Worm (Caenorhabditis elegans): ENCODE measurements around the gene F58H7.1.

F58H7.1 gene

ce11 chrIV:971122-971521, 35.5 kb upstream of the F58H7.1 start:
- no peak for TF ChIP-seq ceh-34 (tag; optimal IDR thresholded peaks at IDR 0.05)
- TF ChIP-seq dve-1 (tag; optimal IDR thresholded peaks at IDR 0.05): no peak
- no peak for TF ChIP-seq fkh-6 (tag; optimal IDR thresholded peaks at IDR 0.05)
- no peak for TF ChIP-seq eyg-1 (tag; optimal IDR thresholded peaks at IDR 0.05)
- TF ChIP-seq ama-1 (optimal IDR thresholded peaks at IDR 0.05): no peak
- TF ChIP-seq nhr-232 (tag; optimal IDR thresholded peaks at IDR 0.05): no peak

ce11 chrIV:961862-962261, 26.2 kb upstream of the F58H7.1 start:
- peak; percentile 81 for TF ChIP-seq unc-42 (tag; optimal IDR thresholded peaks at IDR 0.05)
- TF ChIP-seq syd-9 (tag; optimal IDR thresholded peaks at IDR 0.05): no peak
- TF ChIP-seq ztf-16 (tag; optimal IDR thresholded peaks at IDR 0.05): no peak
- no peak for TF ChIP-seq hlh-30 (tag; optimal IDR thresholded peaks at IDR 0.05; ENCODE audit: insufficient read depth)
- TF ChIP-seq sdc-2 (tag; optimal IDR thresholded peaks at IDR 0.05): no peak
- no peak for TF ChIP-seq hlh-8 (tag; optimal IDR thresholded peaks at IDR 0.05)
- TF ChIP-seq tbx-2 (tag; optimal IDR thresholded peaks at IDR 0.05): no peak

ce11 chrIV:960177-960576, 24.6 kb upstream of the F58H7.1 start:
- TF ChIP-seq nfya-1 (tag; optimal IDR thresholded peaks at IDR 0.05) (no peak), unc-86 (tag; optimal IDR thresholded peaks at IDR 0.05) (no peak), elt-2 (tag; optimal IDR thresholded peaks at IDR 0.05) (no peak), zip-5 (tag; optimal IDR thresholded peaks at IDR 0.05) (no peak), che-1 (tag; optimal IDR thresholded peaks at IDR 0.05) (no peak), F13H6.1 (tag; optimal IDR thresholded peaks at IDR 0.05) (no peak), gmeb-2 (tag; optimal IDR thresholded peaks at IDR 0.05) (no peak), ets-4 (tag; optimal IDR thresholded peaks at IDR 0.05) (no peak), npax-4 (tag; optimal IDR thresholded peaks at IDR 0.05) (no peak)

ce11 chrIV:959221-959620, 23.6 kb upstream of the F58H7.1 start, which contains the start of gene plx-1:
Gene plx-1 (plus strand): TSS chrIV:959521.
- TF ChIP-seq pqm-1 (tag; optimal IDR thresholded peaks at IDR 0.05): no peak

ce11 chrIV:957820-958219, 22.2 kb upstream of the F58H7.1 start:
- TF ChIP-seq ceh-31 (tag; optimal IDR thresholded peaks at IDR 0.05): peak; percentile 62
- no peak for TF ChIP-seq lin-11 (tag; optimal IDR thresholded peaks at IDR 0.05)
- no peak for TF ChIP-seq pros-1 (tag; optimal IDR thresholded peaks at IDR 0.05)
- TF ChIP-seq pha-2 (tag; optimal IDR thresholded peaks at IDR 0.05): no peak
- no peak for TF ChIP-seq unc-42 (tag; optimal IDR thresholded peaks at IDR 0.05)
- no peak for TF ChIP-seq fkh-6 (tag; optimal IDR thresholded peaks at IDR 0.05)
- TF ChIP-seq hlh-30 (tag; optimal IDR thresholded peaks at IDR 0.05; ENCODE audit: insufficient read depth): peak; percentile 90
- TF ChIP-seq fax-1 (tag; optimal IDR thresholded peaks at IDR 0.05): no peak
- no peak for TF ChIP-seq zip-5 (tag; optimal IDR thresholded peaks at IDR 0.05)
- peak; percentile 36 for TF ChIP-seq dve-1 (tag; optimal IDR thresholded peaks at IDR 0.05)
- TF ChIP-seq odd-2 (tag; optimal IDR thresholded peaks at IDR 0.05): no peak
- no peak for TF ChIP-seq ets-4 (tag; optimal IDR thresholded peaks at IDR 0.05)
- no peak for TF ChIP-seq pha-4 (tag; optimal IDR thresholded peaks at IDR 0.05)
- no peak for TF ChIP-seq ceh-2 (tag; optimal IDR thresholded peaks at IDR 0.05)
- no peak for TF ChIP-seq gmeb-2 (tag; optimal IDR thresholded peaks at IDR 0.05)
- no peak for TF ChIP-seq che-1 (tag; optimal IDR thresholded peaks at IDR 0.05)
- TF ChIP-seq ahr-1 (tag; optimal IDR thresholded peaks at IDR 0.05): no peak
- TF ChIP-seq tbx-2 (tag; optimal IDR thresholded peaks at IDR 0.05): peak; percentile 61
- TF ChIP-seq C08G9.2 (tag; optimal IDR thresholded peaks at IDR 0.05): no peak
- TF ChIP-seq mec-3 (tag; optimal IDR thresholded peaks at IDR 0.05; ENCODE audit: borderline replicate concordance): no peak
- TF ChIP-seq ref-2 (tag; optimal IDR thresholded peaks at IDR 0.05): no peak
- TF ChIP-seq eyg-1 (tag; optimal IDR thresholded peaks at IDR 0.05): no peak
- TF ChIP-seq K02D7.2 (tag; optimal IDR thresholded peaks at IDR 0.05): no peak
- no peak for TF ChIP-seq tbx-7 (tag; optimal IDR thresholded peaks at IDR 0.05)
- TF ChIP-seq ceh-34 (tag; optimal IDR thresholded peaks at IDR 0.05): peak; percentile 2
- no peak for TF ChIP-seq ceh-19 (GFP tag; optimal IDR thresholded peaks at IDR 0.05)
- peak; percentile 55 for TF ChIP-seq ceh-18 (tag; optimal IDR thresholded peaks at IDR 0.05)
- no peak for TF ChIP-seq npax-4 (tag; optimal IDR thresholded peaks at IDR 0.05)
- no peak for TF ChIP-seq madf-2 (tag; optimal IDR thresholded peaks at IDR 0.05)
- TF ChIP-seq ceh-9 (tag; optimal IDR thresholded peaks at IDR 0.05): no peak
- TF ChIP-seq unc-55 (GFP tag; optimal IDR thresholded peaks at IDR 0.05): peak; percentile 45
- TF ChIP-seq pqm-1 (tag; optimal IDR thresholded peaks at IDR 0.05): no peak
- peak; percentile 18 for TF ChIP-seq pat-9 (tag; optimal IDR thresholded peaks at IDR 0.05)
- peak; percentile 82 for TF ChIP-seq nfya-1 (tag; optimal IDR thresholded peaks at IDR 0.05)
- TF ChIP-seq rnt-1 (tag; optimal IDR thresholded peaks at IDR 0.05): peak; percentile 92
